Fruit fly (Drosophila melanogaster): Measurements from ENCODE around the gene CG15533.

DNA sequence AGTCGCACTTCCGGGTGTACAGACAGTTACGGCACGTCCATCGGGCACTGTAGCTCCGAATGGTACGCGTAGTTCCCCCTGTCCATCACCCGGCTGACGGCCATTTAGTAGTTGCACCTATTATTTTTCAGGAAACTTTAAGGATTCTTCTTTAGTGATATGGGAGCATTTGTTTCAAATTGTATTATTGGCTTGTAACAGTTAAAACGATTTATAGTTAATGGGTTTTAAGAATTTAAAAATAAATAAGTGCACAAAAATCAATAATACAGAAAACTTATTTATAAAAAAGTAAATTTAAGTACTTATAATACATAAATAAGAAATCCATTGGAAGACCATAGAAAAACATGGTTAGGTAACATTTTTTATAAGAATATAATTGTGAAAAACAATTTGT is 5.7 kb upstream of the CG15533 start, which contains the start of the genes CG2217 and CG42740:
- TF ChIP-seq CG6854 (GFP tag; optimal IDR thresholded peaks at IDR 0.05), result no peak
- TF ChIP-seq CG3032 (tag; optimal IDR thresholded peaks at IDR 0.05), result no peak
- TF ChIP-seq CG8319 (GFP tag; optimal IDR thresholded peaks at IDR 0.05), result no peak
- TF ChIP-seq Lpt (GFP tag; optimal IDR thresholded peaks at IDR 0.05), result no peak
- no peak for TF ChIP-seq CG6276 (GFP tag; optimal IDR thresholded peaks at IDR 0.05)

Data from whole organism, prepupa.